Fruit fly (Drosophila melanogaster) whole organism, embryonic: ENCODE results near the gene Prosbeta2R2.

ENCODE experiments used
- ATbp ChIP-seq: fragments of 200-800 bp; sonication (Bioruptor generic); optimal IDR thresholded peaks from 2 replicates; lab custom pipeline; 2017; ENCODE audit warnings: missing biosample characterization, mild to moderate bottlenecking, missing genetic modification characterization, missing genetic modification reagents
- CG10209 ChIP-seq: fragments of 200-800 bp; sonication (Bioruptor generic); optimal IDR thresholded peaks from 3 replicates; lab custom pipeline; 2017; ENCODE audit warnings: missing biosample characterization, mild to moderate bottlenecking, missing genetic modification characterization, missing genetic modification reagents
- CG12071 ChIP-seq: fragments of 200-800 bp; sonication (Bioruptor generic); optimal IDR thresholded peaks from 3 replicates; lab custom pipeline; 2018; ENCODE audit warnings: missing biosample characterization, mild to moderate bottlenecking, missing genetic modification characterization
- CG12236 ChIP-seq: fragments of 200-800 bp; sonication (Bioruptor generic); optimal IDR thresholded peaks from 2 replicates; lab custom pipeline; 2016; ENCODE audit warnings: missing biosample characterization, missing genetic modification characterization
- CG13287 ChIP-seq: fragments of 200-800 bp; sonication (Bioruptor generic); IDR thresholded peaks from 2 replicates; pipeline ENCODE4 v1.3.6; 2022; ENCODE audit warnings: missing biosample characterization, missing genetic modification characterization; ENCODE audit not compliant: partially characterized antibody
- CG17912 ChIP-seq: fragments of 200-800 bp; sonication (Bioruptor generic); optimal IDR thresholded peaks from 2 replicates; lab custom pipeline; 2018; ENCODE audit warnings: missing biosample characterization, mild to moderate bottlenecking, missing genetic modification characterization
- CG18599 ChIP-seq: fragments of 200-800 bp; sonication (Bioruptor generic); optimal IDR thresholded peaks from 3 replicates; lab custom pipeline; 2017; ENCODE audit warnings: missing biosample characterization, missing genetic modification characterization, mild to moderate bottlenecking, moderate library complexity, missing genetic modification reagents
- CG30403 ChIP-seq: fragments of 200-800 bp; sonication (Bioruptor generic); optimal IDR thresholded peaks from 3 replicates; lab custom pipeline; 2016; ENCODE audit warnings: missing biosample characterization, missing genetic modification characterization
- CG3281 ChIP-seq: fragments of 200-800 bp; sonication (Bioruptor generic); optimal IDR thresholded peaks from 3 replicates; lab custom pipeline; 2017; ENCODE audit warnings: missing biosample characterization, mild to moderate bottlenecking, missing genetic modification characterization
- CG34376 ChIP-seq: fragments of 200-800 bp; sonication (Bioruptor generic); optimal IDR thresholded peaks from 2 replicates; lab custom pipeline; 2018; ENCODE audit warnings: missing biosample characterization, mild to moderate bottlenecking, missing genetic modification characterization
- CG4282 ChIP-seq: fragments of 200-800 bp; sonication (Bioruptor generic); optimal IDR thresholded peaks from 2 replicates; lab custom pipeline; 2016; ENCODE audit warnings: missing biosample characterization, missing genetic modification characterization
- CG4328 ChIP-seq: fragments of 200-800 bp; sonication (Bioruptor generic); optimal IDR thresholded peaks from 3 replicates; lab custom pipeline; 2017; ENCODE audit warnings: missing biosample characterization, missing genetic modification reagents, missing genetic modification characterization
- CG7839 ChIP-seq: fragments of 200-800 bp; sonication (Bioruptor generic); optimal IDR thresholded peaks from 3 replicates; lab custom pipeline; 2018; ENCODE audit warnings: missing biosample characterization, mild to moderate bottlenecking, missing genetic modification characterization, moderate library complexity
- CG7963 ChIP-seq: fragments of 200-800 bp; sonication (Bioruptor generic); IDR thresholded peaks from 3 replicates; pipeline ENCODE4 v1.3.6; 2022; ENCODE audit warnings: missing biosample characterization, missing genetic modification characterization; ENCODE audit not compliant: partially characterized antibody
- CG8281 ChIP-seq: fragments of 200-800 bp; sonication (Bioruptor generic); optimal IDR thresholded peaks from 2 replicates; lab custom pipeline; 2018; ENCODE audit warnings: missing biosample characterization, mild to moderate bottlenecking, missing genetic modification characterization, moderate library complexity
- Dad ChIP-seq: fragments of 200-800 bp; sonication (Bioruptor generic); optimal IDR thresholded peaks from 3 replicates; lab custom pipeline; 2016; ENCODE audit warnings: missing biosample characterization, missing genetic modification characterization
- Deaf1 ChIP-seq: fragments of 200-800 bp; optimal IDR thresholded peaks from 3 replicates; lab custom pipeline; 2019; ENCODE audit warnings: missing biosample characterization, mild to moderate bottlenecking, missing genetic modification characterization, moderate library complexity
- Doc3 ChIP-seq: fragments of 200-800 bp; sonication (Bioruptor generic); IDR thresholded peaks from 3 replicates; pipeline ENCODE4 v1.3.6; 2022; ENCODE audit warnings: missing biosample characterization, missing genetic modification characterization; ENCODE audit not compliant: partially characterized antibody
- Dref ChIP-seq: fragments of 200-800 bp; sonication (Bioruptor generic); IDR thresholded peaks from 2 replicates; pipeline ENCODE4 v1.3.6; 2022; ENCODE audit warnings: missing biosample characterization, missing genetic modification characterization
- Eip74EF ChIP-seq, 2 experiments: fragments of 200-800 bp in 1 of 2; fragments of >200 bp in 1 of 2; sonication (Bioruptor generic) in 1 of 2; optimal IDR thresholded peaks; 2 replicates each; lab custom pipeline; 2017 to 2019; ENCODE audit warnings: missing biosample characterization in 2 of 2, missing genetic modification characterization in 2 of 2, mild to moderate bottlenecking in 1 of 2, moderate library complexity in 1 of 2
- HHEX ChIP-seq: fragments of 200-800 bp; sonication (Bioruptor generic); optimal IDR thresholded peaks from 3 replicates; lab custom pipeline; 2017; ENCODE audit warnings: missing biosample characterization, mild to moderate bottlenecking, missing genetic modification characterization, missing genetic modification reagents
- HLH4C ChIP-seq: fragments of 200-800 bp; sonication (Bioruptor generic); IDR thresholded peaks from 3 replicates; pipeline ENCODE4 v1.3.6; 2022; ENCODE audit warnings: missing biosample characterization, missing genetic modification characterization; ENCODE audit not compliant: partially characterized antibody
- HLH54F ChIP-seq: fragments of 200-800 bp; sonication (Bioruptor generic); optimal IDR thresholded peaks from 3 replicates; lab custom pipeline; 2016; ENCODE audit warnings: missing biosample characterization, missing genetic modification characterization
- Hmr ChIP-seq: fragments of 200-800 bp; sonication (Bioruptor generic); optimal IDR thresholded peaks from 3 replicates; lab custom pipeline; 2017; ENCODE audit warnings: mild to moderate bottlenecking, missing biosample characterization, missing genetic modification reagents, missing genetic modification characterization
- Jarid2 ChIP-seq: fragments of 200-800 bp; sonication (Bioruptor generic); optimal IDR thresholded peaks from 3 replicates; lab custom pipeline; 2017; ENCODE audit warnings: mild to moderate bottlenecking, missing biosample characterization, missing genetic modification reagents, missing genetic modification characterization
- NfI ChIP-seq: fragments of 200-800 bp; sonication (Bioruptor generic); optimal IDR thresholded peaks from 3 replicates; lab custom pipeline; 2018; ENCODE audit warnings: missing biosample characterization, mild to moderate bottlenecking, missing genetic modification characterization, moderate library complexity
- amos ChIP-seq: fragments of 200-800 bp; sonication (Bioruptor generic); IDR thresholded peaks from 2 replicates; pipeline ENCODE4 v1.3.6; 2022; ENCODE audit warnings: missing biosample characterization, missing genetic modification characterization; ENCODE audit not compliant: partially characterized antibody
- ci ChIP-seq: fragments of 200-800 bp; sonication (Bioruptor generic); IDR thresholded peaks from 3 replicates; pipeline ENCODE4 v1.3.6; 2022; ENCODE audit warnings: missing biosample characterization, missing genetic modification characterization
- fd96Cb ChIP-seq: fragments of 200-800 bp; sonication (Bioruptor generic); optimal IDR thresholded peaks from 2 replicates; lab custom pipeline; 2018; ENCODE audit warnings: missing biosample characterization, mild to moderate bottlenecking, missing genetic modification characterization, moderate library complexity
- gro ChIP-seq: fragments of 200-800 bp; sonication (Bioruptor generic); optimal IDR thresholded peaks from 2 replicates; lab custom pipeline; 2016; ENCODE audit warnings: missing biosample characterization, missing genetic modification characterization
- gsb ChIP-seq: fragments of 200-800 bp; sonication (Bioruptor generic); IDR thresholded peaks from 2 replicates; pipeline ENCODE4 v1.3.6; 2022; ENCODE audit warnings: missing biosample characterization, missing genetic modification characterization
- hbn ChIP-seq: fragments of 200-800 bp; sonication (Bioruptor generic); IDR thresholded peaks from 2 replicates; pipeline ENCODE4 v1.3.6; 2022; ENCODE audit warnings: missing biosample characterization, missing genetic modification characterization; ENCODE audit not compliant: partially characterized antibody
- lab ChIP-seq: fragments of 200-800 bp; sonication (Bioruptor generic); optimal IDR thresholded peaks from 3 replicates; lab custom pipeline; 2017; ENCODE audit warnings: missing biosample characterization, missing genetic modification characterization, mild to moderate bottlenecking, moderate library complexity, missing genetic modification reagents
- lbe ChIP-seq: fragments of 200-800 bp; sonication (Bioruptor generic); optimal IDR thresholded peaks from 2 replicates; lab custom pipeline; 2016; ENCODE audit warnings: missing biosample characterization, mild to moderate bottlenecking, missing genetic modification characterization
- odd ChIP-seq: fragments of 200-800 bp; sonication (Bioruptor generic); optimal IDR thresholded peaks from 2 replicates; lab custom pipeline; 2017; ENCODE audit warnings: missing biosample characterization, mild to moderate bottlenecking, missing genetic modification characterization
- pan ChIP-seq, 4 experiments: fragments of >200 bp in 3 of 4; fragments of 200-800 bp in 1 of 4; sonication (Bioruptor generic) in 1 of 4; optimal IDR thresholded peaks in 3 of 4; IDR thresholded peaks in 1 of 4; 2 replicates each; pipeline versions ENCODE4 v1.3.6 to Lab custom; 2017 to 2022; ENCODE audit warnings: missing biosample characterization in 2 of 4, missing genetic modification characterization in 2 of 4, mixed read lengths in 1 of 4
- pho ChIP-seq: fragments of 200-800 bp; sonication (Bioruptor generic); optimal IDR thresholded peaks from 2 replicates; lab custom pipeline; 2016; ENCODE audit warnings: missing biosample characterization, missing genetic modification characterization
- run ChIP-seq: fragments of 200-800 bp; sonication (Bioruptor generic); optimal IDR thresholded peaks from 3 replicates; lab custom pipeline; 2018; ENCODE audit warnings: missing biosample characterization, mild to moderate bottlenecking, missing genetic modification characterization
- sc ChIP-seq, 3 experiments: fragments of >200 bp in 2 of 3; fragments of 200-800 bp in 1 of 3; sonication (Bioruptor generic) in 1 of 3; optimal IDR thresholded peaks; 2 replicates in 2 of 3; 3 replicates in 1 of 3; lab custom pipeline; 2017; ENCODE audit warnings: mild to moderate bottlenecking in 1 of 3, missing biosample characterization in 1 of 3, missing genetic modification characterization in 1 of 3, missing genetic modification reagents in 1 of 3
- sd ChIP-seq: fragments of 200-800 bp; sonication (Bioruptor generic); optimal IDR thresholded peaks from 3 replicates; lab custom pipeline; 2018; ENCODE audit warnings: missing biosample characterization, mild to moderate bottlenecking, missing genetic modification characterization, moderate library complexity
- shn ChIP-seq: fragments of 200-800 bp; sonication (Bioruptor generic); optimal IDR thresholded peaks from 3 replicates; lab custom pipeline; 2016; ENCODE audit warnings: missing biosample characterization, missing genetic modification characterization
- sr ChIP-seq: fragments of 200-800 bp; sonication (Bioruptor generic); IDR thresholded peaks from 3 replicates; pipeline ENCODE4 v1.3.6; 2022; ENCODE audit warnings: missing biosample characterization, missing genetic modification characterization
- tll ChIP-seq, 2 experiments: fragments of 200-800 bp in 1 of 2; fragments of >200 bp in 1 of 2; sonication (Bioruptor generic) in 1 of 2; optimal IDR thresholded peaks; 2 replicates each; lab custom pipeline; 2017 to 2019; ENCODE audit warnings: missing biosample characterization in 2 of 2, missing genetic modification characterization in 2 of 2, mild to moderate bottlenecking in 1 of 2, moderate library complexity in 1 of 2
- unpg ChIP-seq: fragments of 200-800 bp; sonication (Bioruptor generic); optimal IDR thresholded peaks from 3 replicates; lab custom pipeline; 2018; ENCODE audit warnings: missing biosample characterization, mild to moderate bottlenecking, missing genetic modification characterization, moderate library complexity
- zen ChIP-seq: fragments of 200-800 bp; sonication (Bioruptor generic); optimal IDR thresholded peaks from 3 replicates; lab custom pipeline; 2018; ENCODE audit warnings: missing biosample characterization, mild to moderate bottlenecking, missing genetic modification characterization, moderate library complexity

The Prosbeta2R2 gene

DNA sequence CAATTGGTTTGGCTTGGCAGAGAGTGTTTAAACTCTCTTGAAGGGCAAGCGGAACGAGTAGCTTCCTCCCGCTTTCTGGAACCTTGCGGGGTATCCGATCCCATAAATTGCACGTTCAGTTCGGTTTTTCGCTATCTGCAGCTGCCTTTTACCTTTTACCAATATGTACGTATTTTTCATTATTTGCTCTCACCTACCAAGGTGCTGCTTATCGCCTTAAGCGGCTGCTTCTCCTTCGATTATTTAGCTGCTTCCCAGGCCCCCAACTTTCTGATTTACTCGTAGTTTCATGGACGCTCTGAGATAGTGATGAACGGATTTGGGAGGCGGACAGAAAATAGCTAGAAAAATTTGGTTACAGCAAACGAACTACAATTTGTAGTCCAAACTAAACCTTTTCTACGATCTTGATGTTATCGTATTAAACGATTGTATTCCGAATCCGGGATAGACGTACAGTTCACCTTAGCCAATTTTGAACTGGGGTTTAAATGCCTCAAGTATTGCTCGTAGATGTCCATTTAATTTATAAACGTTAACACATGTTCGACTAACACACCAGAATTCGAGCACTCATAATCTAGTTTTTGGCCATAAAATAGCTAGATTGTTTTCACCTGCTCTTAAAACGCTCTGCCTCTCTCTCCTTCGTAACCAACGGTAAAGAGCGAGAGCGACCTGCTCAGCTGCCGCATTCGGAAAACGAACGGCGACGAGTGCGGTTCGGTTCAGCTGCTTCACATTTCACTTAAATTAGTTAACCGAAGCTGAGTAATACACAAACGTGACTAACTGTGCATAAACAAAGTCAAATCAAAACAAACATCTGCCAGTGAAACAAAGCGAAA, 45.1 kb upstream of the Prosbeta2R2 start (continued):
- peak; percentile 29 for TF ChIP-seq HHEX (GFP tag; lab: Kevin White, UChicago)
- TF ChIP-seq fd96Cb (tag; lab: Kevin White, UChicago) = no peak
- no peak for TF ChIP-seq zen (tag; lab: Kevin White, UChicago)
- peak; percentile 54 for TF ChIP-seq Hmr (GFP tag; lab: Kevin White, UChicago)
- TF ChIP-seq CG12071 (GFP tag; lab: Kevin White, UChicago) = peak; percentile 47
- TF ChIP-seq CG18599 (GFP tag; lab: Kevin White, UChicago) = peak; percentile 66
- no peak for TF ChIP-seq hbn (GFP tag; lab: Robert Waterston, UW)
- peak; percentile 54 for TF ChIP-seq CG34376 (GFP tag; lab: Kevin White, UChicago)
- TF ChIP-seq pho (GFP tag; lab: Kevin White, UChicago) = peak; percentile 33
- TF ChIP-seq shn (GFP tag; lab: Kevin White, UChicago) = peak; percentile 71
- TF ChIP-seq NfI (GFP tag; lab: Kevin White, UChicago) = peak; percentile 48
- peak; percentile 79 for TF ChIP-seq Jarid2 (GFP tag; lab: Kevin White, UChicago)
- no peak for TF ChIP-seq Dad (GFP tag; lab: Kevin White, UChicago)
- no peak for TF ChIP-seq sr
- TF ChIP-seq ATbp = peak; percentile 31
- TF ChIP-seq CG17912 (GFP tag; lab: Kevin White, UChicago) = no peak
- TF ChIP-seq ci (GFP tag; lab: Robert Waterston, UW) = peak; percentile 65
- no peak; the same call in 2 of the 3 replicates for TF ChIP-seq HLH4C (GFP tag; lab: Robert Waterston, UW)
- peak; percentile 46 for TF ChIP-seq gro (GFP tag; lab: Kevin White, UChicago)
- no peak for TF ChIP-seq sd (tag; lab: Kevin White, UChicago)
- TF ChIP-seq tll (GFP tag; optimal IDR thresholded peaks at IDR 0.05; lab: Kevin White, UChicago) = peak in 1 of 2 experiments; percentile 11
- TF ChIP-seq Dref (GFP tag; lab: Robert Waterston, UW) = no peak
- peak; percentile 34 for TF ChIP-seq CG4328 (GFP tag; lab: Kevin White, UChicago)
- TF ChIP-seq Deaf1 (tag; lab: Kevin White, UChicago) = peak; percentile 98
- TF ChIP-seq HLH54F (GFP tag; lab: Kevin White, UChicago) = peak; percentile 41
- TF ChIP-seq Eip74EF (GFP tag; optimal IDR thresholded peaks at IDR 0.05; lab: Kevin White, UChicago) = peak in 1 of 2 experiments; percentile 15
- no peak for TF ChIP-seq gsb (GFP tag; lab: Robert Waterston, UW)
- TF ChIP-seq pan (optimal IDR thresholded peaks at IDR 0.05; lab: Kevin White, UChicago) = no peak
- peak in 1 of 2 experiments; percentile 17 for TF ChIP-seq pan (GFP tag; optimal IDR thresholded peaks at IDR 0.05 in 1 of 2, IDR thresholded peaks at IDR 0.05 in 1 of 2)
- peak; percentile 26 for TF ChIP-seq unpg
- peak; percentile 37 for TF ChIP-seq CG10209 (GFP tag; lab: Kevin White, UChicago)
- TF ChIP-seq CG13287 (GFP tag; lab: Robert Waterston, UW) = peak; percentile 26; the same call in 1 of the 2 replicates
- no peak for TF ChIP-seq CG7963
- TF ChIP-seq CG3281 = peak; percentile 58
- TF ChIP-seq amos (GFP tag; lab: Robert Waterston, UW) = no peak; the same call in 1 of the 2 replicates
- no peak for TF ChIP-seq CG4282 (GFP tag; lab: Kevin White, UChicago)
- peak; percentile 39 for TF ChIP-seq CG30403 (GFP tag; lab: Kevin White, UChicago)
- TF ChIP-seq CG12236 = no peak
- no peak for TF ChIP-seq CG8281 (tag; lab: Kevin White, UChicago)
- TF ChIP-seq lbe (GFP tag; lab: Kevin White, UChicago) = peak; percentile 12
- TF ChIP-seq odd (GFP tag; lab: Kevin White, UChicago) = peak; percentile 45
- 0 out of 3 replicates have a peak, but pooled peaks have one; percentile 4 for TF ChIP-seq Doc3
- peak; percentile 60 for TF ChIP-seq lab (GFP tag; lab: Kevin White, UChicago)
- TF ChIP-seq sc (optimal IDR thresholded peaks at IDR 0.05; lab: Kevin White, UChicago) = no peak
- TF ChIP-seq sc (GFP tag; optimal IDR thresholded peaks at IDR 0.05; lab: Kevin White, UChicago) = peak; percentile 1
- peak; percentile 52 for TF ChIP-seq CG7839 (tag; lab: Kevin White, UChicago)
- TF ChIP-seq run (tag; lab: Kevin White, UChicago) = no peak
